Worm (Caenorhabditis elegans): ENCODE measurements around the gene T06D8.9.

DNA sequence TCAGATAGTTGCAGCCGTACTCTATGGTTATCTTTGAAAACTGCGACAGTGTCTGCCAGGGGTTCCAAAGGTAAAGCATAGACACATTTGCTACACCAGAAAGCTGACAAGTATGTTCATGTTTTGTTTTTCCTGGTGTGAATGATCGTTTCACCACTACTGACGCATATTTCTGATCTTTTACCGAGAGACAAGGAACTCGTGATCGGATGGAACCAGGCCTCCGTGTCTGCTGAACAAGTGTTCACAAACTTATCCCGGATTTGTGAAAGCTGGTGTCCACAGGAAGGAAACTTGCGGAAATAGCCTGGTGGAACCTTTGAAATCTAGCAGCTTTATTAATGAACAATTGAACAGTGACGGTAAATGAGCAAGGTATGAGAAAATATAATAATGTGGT, 20.4 kb downstream of the T06D8.9 start:
- TF ChIP-seq dao-5 (tag; optimal IDR thresholded peaks at IDR 0.05) (no peak), W03F9.2 (tag; optimal IDR thresholded peaks at IDR 0.05) (no peak)

Data from whole organism, L4/young adult.